Worm (Caenorhabditis elegans) whole organism, L4 larva: ENCODE data around the gene ZC250.5.

Experiments
- R02D3.7 ChIP-seq: fragments of 150-350 bp; sonication (generic microtip); optimal IDR thresholded peaks from 3 replicates; lab custom pipeline; 2014; ENCODE audit warnings: missing biosample characterization, missing genetic modification characterization
- ceh-44 ChIP-seq: fragments of 200-800 bp; sonication (Bioruptor generic); IDR thresholded peaks from 2 replicates; pipeline ENCODE4 v1.3.6; 2022; ENCODE audit warnings: missing genetic modification reagents, missing genetic modification characterization, missing compliant biosample characterization
- ceh-82 ChIP-seq: sonication (generic microtip); optimal IDR thresholded peaks from 2 replicates; lab custom pipeline; 2017; ENCODE audit warnings: missing biosample characterization, missing genetic modification characterization
- ces-1 ChIP-seq: fragments of 150-350 bp; sonication (generic microtip); optimal IDR thresholded peaks from 4 replicates; lab custom pipeline; 2014; ENCODE audit warnings: missing biosample characterization, missing genetic modification reagents, missing genetic modification characterization
- ctbp-1 ChIP-seq: fragments of 200-800 bp; sonication (Bioruptor generic); IDR thresholded peaks from 2 replicates; pipeline ENCODE4 v1.3.6; 2022; ENCODE audit warnings: missing genetic modification reagents, missing genetic modification characterization, missing compliant biosample characterization
- pha-4 ChIP-seq, 2 experiments: fragments of 150-350 bp in 1 of 2; fragments of 200-800 bp in 1 of 2; sonication (Bioruptor generic) in 1 of 2; IDR thresholded peaks in 1 of 2; optimal IDR thresholded peaks in 1 of 2; 2 replicates each; pipeline versions ENCODE4 v1.3.6 to Lab custom; 2014 to 2022; ENCODE audit warnings: missing genetic modification characterization in 2 of 2, missing genetic modification reagents in 2 of 2, missing biosample characterization in 1 of 2, missing compliant biosample characterization in 1 of 2
- php-3 ChIP-seq: fragments of 200-800 bp; sonication (Bioruptor generic); IDR thresholded peaks from 2 replicates; pipeline ENCODE4 v1.3.6; 2022; ENCODE audit warnings: missing genetic modification reagents, missing genetic modification characterization, missing compliant biosample characterization
- spr-3 ChIP-seq: fragments of 200-800 bp; sonication (Bioruptor generic); optimal IDR thresholded peaks from 2 replicates; lab custom pipeline; 2018; ENCODE audit warnings: mild to moderate bottlenecking, missing genetic modification characterization, missing compliant biosample characterization
- vab-7 ChIP-seq: fragments of 200-800 bp; sonication (Bioruptor generic); IDR thresholded peaks from 2 replicates; pipeline ENCODE4 v1.3.6; 2022; ENCODE audit warnings: missing genetic modification reagents, missing genetic modification characterization, missing compliant biosample characterization

DNA sequence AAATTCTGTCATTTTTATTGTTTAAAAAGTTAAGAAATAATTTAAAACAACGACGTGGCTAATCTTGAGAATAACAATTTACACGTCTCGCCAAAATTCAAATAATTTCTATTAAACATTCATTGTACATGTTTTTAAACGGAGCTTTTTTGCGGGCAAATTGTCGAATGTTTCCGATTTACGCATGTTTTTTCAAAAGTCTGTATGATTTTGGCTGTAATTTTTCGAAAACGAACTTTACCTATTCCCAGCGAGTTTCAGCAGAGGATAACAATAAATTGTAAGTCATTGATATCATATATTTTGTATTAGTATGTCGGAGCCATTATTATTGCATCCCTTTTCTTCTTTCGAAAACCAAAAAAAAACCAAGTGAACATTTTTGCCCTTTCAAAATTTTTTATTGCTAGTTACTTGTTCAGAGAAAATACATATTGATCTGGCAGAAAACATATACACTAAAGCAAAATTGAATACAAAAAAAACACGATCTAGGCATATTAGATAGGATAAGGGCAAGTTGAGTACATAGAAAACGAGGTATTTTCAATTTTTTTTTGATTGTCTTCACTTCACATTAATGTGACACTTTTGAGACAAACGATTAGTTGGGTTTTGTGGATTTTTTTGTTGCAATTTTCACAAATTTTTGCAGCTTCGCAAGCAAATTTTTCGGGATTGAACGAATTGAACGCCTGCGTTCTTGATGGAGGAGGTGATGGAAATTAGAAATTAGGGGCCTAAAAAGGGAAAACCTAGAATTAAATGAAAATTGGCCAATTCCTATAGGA is 33.2 kb downstream of the ZC250.5 start, which contains the start of gene F26F12.2:
- no peak for TF ChIP-seq ctbp-1 (GFP tag; lab: Robert Waterston, UW)
- no peak for TF ChIP-seq pha-4 (GFP tag; IDR thresholded peaks at IDR 0.05; lab: Robert Waterston, UW)
- no peak for TF ChIP-seq pha-4 (tag; optimal IDR thresholded peaks at IDR 0.05; lab: Kevin White, UChicago)
- TF ChIP-seq spr-3 = no peak
- no peak for TF ChIP-seq ces-1 (GFP tag; lab: Kevin White, UChicago)
- no peak for TF ChIP-seq ceh-44 (GFP tag; lab: Robert Waterston, UW)
- no peak for TF ChIP-seq R02D3.7 (tag; lab: Kevin White, UChicago)
- no peak for TF ChIP-seq vab-7 (GFP tag; lab: Robert Waterston, UW)
- no peak for TF ChIP-seq ceh-82 (tag; lab: Kevin White, UChicago)
- TF ChIP-seq php-3 (GFP tag; lab: Robert Waterston, UW) = no peak
